Fruit fly (Drosophila melanogaster) Kc167 (cell line): Measurements from ENCODE around the gene CG14543.

Source experiments
- Myc ChIP-seq: fragments of >200 bp; optimal IDR thresholded peaks from 2 replicates; lab custom pipeline; 2017; ENCODE audit warnings: missing external identifiers
- Sin3A ChIP-seq: fragments of >200 bp; optimal IDR thresholded peaks from 2 replicates; lab custom pipeline; 2018; ENCODE audit warnings: missing external identifiers

- TF ChIP-seq Myc (lab: Kevin White, UChicago) = no peak
- no peak for TF ChIP-seq Sin3A
Measured at dm6 chr3R:26027903-26028302, 28.5 kb upstream of the CG14543 start.
